Worm (Caenorhabditis elegans) whole organism, L2 larva: Measurements from ENCODE around the gene clec-127.

Experiments used
- aly-2 ChIP-seq: fragments of 150-350 bp; optimal IDR thresholded peaks from 2 replicates; lab custom pipeline; 2014; ENCODE audit warnings: missing biosample characterization, missing genetic modification characterization
- crh-2 ChIP-seq: sonication (generic microtip); optimal IDR thresholded peaks from 2 replicates; lab custom pipeline; 2017; ENCODE audit warnings: missing biosample characterization, missing genetic modification characterization
- egl-27 ChIP-seq: sonication (generic microtip); optimal IDR thresholded peaks from 3 replicates; lab custom pipeline; 2017; ENCODE audit warnings: missing biosample characterization, missing genetic modification reagents, missing genetic modification characterization

- TF ChIP-seq egl-27 (no peak), crh-2 (tag; lab: Kevin White, UChicago) (no peak), aly-2 (tag; lab: Kevin White, UChicago) (no peak)
Measured at ce11 chrII:3555281-3555680, 13.7 kb downstream of the clec-127 start.
